Fruit fly (Drosophila melanogaster): Measurements from ENCODE around the gene ninaG.

The ninaG gene

dm6 chr3R:11421643-11422122 lies at the start of gene ninaG, which contains the start of gene Sptz:
TSS of gene ninaG (minus strand) at chr3R:11421693.
TSS of gene Sptz (plus strand) at chr3R:11422092.
- TF ChIP-seq CG10669 (GFP tag; optimal IDR thresholded peaks at IDR 0.05): no peak
- TF ChIP-seq Eip75B (GFP tag; optimal IDR thresholded peaks at IDR 0.05): peak; percentile 91
- TF ChIP-seq ss (GFP tag; optimal IDR thresholded peaks at IDR 0.05): no peak
- TF ChIP-seq dac (GFP tag; optimal IDR thresholded peaks at IDR 0.05): peak; percentile 89
- peak; percentile 90 for TF ChIP-seq CG11294 (GFP tag; IDR thresholded peaks at IDR 0.05)
- peak; percentile 81 for TF ChIP-seq CG11762 (GFP tag; optimal IDR thresholded peaks at IDR 0.05; ENCODE audit: insufficient read depth)
- peak; percentile 98 for TF ChIP-seq svp (GFP tag)
- peak; percentile 93 for TF ChIP-seq CG11902 (GFP tag; optimal IDR thresholded peaks at IDR 0.05)
- TF ChIP-seq lz (GFP tag; optimal IDR thresholded peaks at IDR 0.05): peak; percentile 97
- TF ChIP-seq Sox102F (GFP tag; optimal IDR thresholded peaks at IDR 0.05): peak; percentile 88
- peak; percentile 86 for TF ChIP-seq CG34406 (GFP tag; optimal IDR thresholded peaks at IDR 0.05)
- no peak for TF ChIP-seq fkh (GFP tag; optimal IDR thresholded peaks at IDR 0.05)
- TF ChIP-seq acj6 (GFP tag; optimal IDR thresholded peaks at IDR 0.05): peak; percentile 96
- peak; percentile 94 for TF ChIP-seq Gug (GFP tag; IDR thresholded peaks at IDR 0.05)
- peak; percentile 98 for TF ChIP-seq CG31627 (GFP tag; optimal IDR thresholded peaks at IDR 0.05)
- TF ChIP-seq esn (GFP tag; optimal IDR thresholded peaks at IDR 0.05): peak; percentile 95
- TF ChIP-seq achi (GFP tag; optimal IDR thresholded peaks at IDR 0.05): peak; percentile 90
- TF ChIP-seq pdm3 (GFP tag; optimal IDR thresholded peaks at IDR 0.05): peak; percentile 94
- TF ChIP-seq vri (GFP tag; optimal IDR thresholded peaks at IDR 0.05): no peak
- TF ChIP-seq Eip93F (GFP tag; optimal IDR thresholded peaks at IDR 0.05): peak; percentile 76
- TF ChIP-seq CG8632 (GFP tag; optimal IDR thresholded peaks at IDR 0.05): peak; percentile 85
- peak; percentile 88 for TF ChIP-seq CG8119 (GFP tag; IDR thresholded peaks at IDR 0.05)
- TF ChIP-seq CG32006 (GFP tag; optimal IDR thresholded peaks at IDR 0.05): peak; percentile 93
- TF ChIP-seq cyc (GFP tag; optimal IDR thresholded peaks at IDR 0.05): peak; percentile 97
- peak; percentile 89 for TF ChIP-seq CG3032 (tag; optimal IDR thresholded peaks at IDR 0.05)
- peak; percentile 92 for TF ChIP-seq eg (GFP tag; IDR thresholded peaks at IDR 0.05)
- TF ChIP-seq Smox (GFP tag; optimal IDR thresholded peaks at IDR 0.05): peak; percentile 93
- TF ChIP-seq spab (GFP tag; optimal IDR thresholded peaks at IDR 0.05): no peak
- peak; percentile 88 for TF ChIP-seq net (GFP tag; optimal IDR thresholded peaks at IDR 0.05)
- no peak for TF ChIP-seq Hr4 (GFP tag; optimal IDR thresholded peaks at IDR 0.05)
- TF ChIP-seq topi (GFP tag; optimal IDR thresholded peaks at IDR 0.05): peak; percentile 93
- TF ChIP-seq Met (GFP tag; optimal IDR thresholded peaks at IDR 0.05): no peak
- TF ChIP-seq CG16779 (tag; optimal IDR thresholded peaks at IDR 0.05): peak; percentile 65
- TF ChIP-seq Blimp-1 (GFP tag; optimal IDR thresholded peaks at IDR 0.05): peak; percentile 76
- peak; percentile 91 for TF ChIP-seq CG6792 (GFP tag; optimal IDR thresholded peaks at IDR 0.05)
- TF ChIP-seq Ets96B (tag; optimal IDR thresholded peaks at IDR 0.05): peak; percentile 88
- TF ChIP-seq CG7368 (GFP tag; optimal IDR thresholded peaks at IDR 0.05): no peak
- no peak for TF ChIP-seq fd85E (GFP tag; optimal IDR thresholded peaks at IDR 0.05)
- TF ChIP-seq CG3919 (GFP tag; optimal IDR thresholded peaks at IDR 0.05): peak; percentile 93
- TF ChIP-seq Lpt (GFP tag; optimal IDR thresholded peaks at IDR 0.05): peak; percentile 87
- TF ChIP-seq CG9139 (GFP tag; optimal IDR thresholded peaks at IDR 0.05): no peak
- TF ChIP-seq CG10631 (GFP tag; optimal IDR thresholded peaks at IDR 0.05): peak; percentile 94
- peak in 1 of 2 experiments; percentile 78 for TF ChIP-seq salr (GFP tag; optimal IDR thresholded peaks at IDR 0.05)
- peak; percentile 85 for TF ChIP-seq CG1621 (tag; optimal IDR thresholded peaks at IDR 0.05)
- TF ChIP-seq OdsH (GFP tag; optimal IDR thresholded peaks at IDR 0.05): peak; percentile 94
- peak; percentile 98 for TF ChIP-seq Sox14 (GFP tag; optimal IDR thresholded peaks at IDR 0.05)
- TF ChIP-seq CG6808 (GFP tag; optimal IDR thresholded peaks at IDR 0.05): no peak
- peak; percentile 98 for TF ChIP-seq Eip78C (GFP tag)
- TF ChIP-seq Ets21C (GFP tag; optimal IDR thresholded peaks at IDR 0.05): peak; percentile 96
- TF ChIP-seq CG6163 (GFP tag; IDR thresholded peaks at IDR 0.05): peak; percentile 93
- no peak for TF ChIP-seq CG4318 (GFP tag; optimal IDR thresholded peaks at IDR 0.05)
- peak; percentile 97 for TF ChIP-seq Hr39 (GFP tag; optimal IDR thresholded peaks at IDR 0.05)

Measured in whole organism, prepupa.